Fruit fly (Drosophila melanogaster) whole organism, prepupa: ENCODE measurements around the gene CG14551.

ENCODE experiments used
- Blimp-1 ChIP-seq: fragments of 200-800 bp; sonication (Bioruptor generic); optimal IDR thresholded peaks from 3 replicates; lab custom pipeline; 2017; ENCODE audit warnings: missing biosample characterization, missing genetic modification characterization, mild to moderate bottlenecking, moderate library complexity, missing genetic modification reagents
- CG10669 ChIP-seq: fragments of 200-800 bp; sonication (Bioruptor generic); optimal IDR thresholded peaks from 3 replicates; lab custom pipeline; 2018; ENCODE audit warnings: missing biosample characterization, mild to moderate bottlenecking, missing genetic modification characterization, moderate library complexity
- CG6276 ChIP-seq: fragments of 200-800 bp; sonication (Bioruptor generic); optimal IDR thresholded peaks from 2 replicates; lab custom pipeline; 2017; ENCODE audit warnings: missing biosample characterization, mild to moderate bottlenecking, missing genetic modification characterization
- CG6854 ChIP-seq: fragments of 200-800 bp; sonication (Bioruptor generic); optimal IDR thresholded peaks from 2 replicates; lab custom pipeline; 2017; ENCODE audit warnings: missing biosample characterization, mild to moderate bottlenecking, missing genetic modification characterization
- CG7368 ChIP-seq: fragments of 200-800 bp; sonication (Bioruptor generic); optimal IDR thresholded peaks from 3 replicates; lab custom pipeline; 2016; ENCODE audit warnings: missing biosample characterization, missing genetic modification characterization
- Eip78C ChIP-seq: fragments of 200-800 bp; sonication (Bioruptor generic); peaks from one replicate; lab custom pipeline; 2016; ENCODE audit warnings: missing biosample characterization, missing genetic modification characterization
- Gug ChIP-seq: fragments of 200-800 bp; sonication (Bioruptor generic); IDR thresholded peaks from 2 replicates; pipeline ENCODE4 v1.3.6; 2022; ENCODE audit warnings: missing biosample characterization, missing genetic modification characterization
- Met ChIP-seq: fragments of 200-800 bp; sonication (Bioruptor generic); optimal IDR thresholded peaks from 3 replicates; lab custom pipeline; 2016; ENCODE audit warnings: missing biosample characterization, missing genetic modification characterization
- dsx ChIP-seq: fragments of 200-800 bp; optimal IDR thresholded peaks from 3 replicates; lab custom pipeline; 2019; ENCODE audit warnings: missing biosample characterization, mild to moderate bottlenecking, missing genetic modification characterization, moderate library complexity; ENCODE audit not compliant: poor library complexity, severe bottlenecking
- fd85E ChIP-seq: fragments of 200-800 bp; sonication (Bioruptor generic); optimal IDR thresholded peaks from 3 replicates; lab custom pipeline; 2016; ENCODE audit warnings: missing biosample characterization, missing genetic modification characterization
- net ChIP-seq: fragments of 200-800 bp; sonication (Bioruptor generic); optimal IDR thresholded peaks from 3 replicates; lab custom pipeline; 2016; ENCODE audit warnings: missing biosample characterization, missing genetic modification characterization

DNA sequence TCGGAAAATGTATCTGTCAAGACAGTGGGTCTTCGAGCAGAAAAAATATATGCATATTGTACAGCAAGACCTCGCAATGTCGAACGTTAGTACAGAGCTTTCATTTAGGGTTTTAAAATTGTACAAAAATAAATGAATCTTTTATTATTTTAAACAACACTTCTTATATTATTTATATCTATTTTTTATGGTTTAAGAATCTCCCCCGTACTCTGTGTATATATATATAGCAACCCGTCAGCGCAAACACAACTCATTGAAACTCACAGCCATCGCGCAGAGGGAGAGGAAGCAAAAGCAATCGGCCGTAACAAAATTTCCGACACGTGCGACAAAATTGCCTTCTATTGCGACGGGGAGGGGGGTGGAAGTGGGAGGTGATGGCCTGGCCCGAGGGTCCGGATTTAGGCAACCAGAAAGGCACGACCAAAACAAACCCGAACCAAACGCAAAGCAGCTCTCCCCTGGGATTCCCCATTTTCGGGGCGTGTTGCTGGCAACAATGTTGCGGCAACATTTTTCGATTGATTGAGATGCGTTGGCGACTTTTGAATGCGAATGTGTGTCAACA is 43.2 kb upstream of the CG14551 start:
- TF ChIP-seq Gug (GFP tag; lab: Robert Waterston, UW): peak; percentile 38; the same call in 1 of the 2 replicates
- no peak for TF ChIP-seq fd85E (GFP tag; lab: Kevin White, UChicago)
- TF ChIP-seq Blimp-1: no peak
- TF ChIP-seq dsx (GFP tag; lab: Kevin White, UChicago): no peak
- peak; percentile 36 for TF ChIP-seq CG10669 (GFP tag; lab: Kevin White, UChicago)
- no peak for TF ChIP-seq Met
- no peak for TF ChIP-seq CG6854 (GFP tag; lab: Kevin White, UChicago)
- no peak for TF ChIP-seq CG7368 (GFP tag; lab: Kevin White, UChicago)
- TF ChIP-seq net: no peak
- TF ChIP-seq CG6276 (GFP tag; lab: Kevin White, UChicago): peak; percentile 53
- peak; percentile 76 for TF ChIP-seq Eip78C (GFP tag; lab: Kevin White, UChicago)
